Worm (Caenorhabditis elegans): ENCODE data around the gene xrn-1.
A peak's percentile ranks its signal among the peaks of the same experiment; 100 is the strongest.

Gene xrn-1

ce11 chrII:14063044-14063500, 5.6 kb upstream of the xrn-1 start, which contains the start of gene lem-2 (continued):
- TF ChIP-seq vab-7 (GFP tag; IDR thresholded peaks at IDR 0.05): peak; percentile 77
- TF ChIP-seq daf-12 (tag; optimal IDR thresholded peaks at IDR 0.05): no peak
- TF ChIP-seq nhr-237 (tag; optimal IDR thresholded peaks at IDR 0.05): no peak
- TF ChIP-seq ceh-32 (tag; optimal IDR thresholded peaks at IDR 0.05; ENCODE audit: poor library complexity): no peak
- no peak for TF ChIP-seq mxl-2 (GFP tag; conservative IDR thresholded peaks at IDR 0.05)
- peak; percentile 73 for TF ChIP-seq mep-1 (tag; optimal IDR thresholded peaks at IDR 0.05)
- peak in 1 of 2 experiments; percentile 59 for TF ChIP-seq unc-62 (GFP tag; optimal IDR thresholded peaks at IDR 0.05 in 1 of 2)
- no peak for TF ChIP-seq unc-62 (tag; optimal IDR thresholded peaks at IDR 0.05)
- TF ChIP-seq spr-3 (GFP tag; optimal IDR thresholded peaks at IDR 0.05): no peak
- no peak for TF ChIP-seq zag-1 (tag; optimal IDR thresholded peaks at IDR 0.05)
- TF ChIP-seq pha-4 (GFP tag; IDR thresholded peaks at IDR 0.05): no peak
- no peak for TF ChIP-seq pha-4 (tag; optimal IDR thresholded peaks at IDR 0.05)

- TF ChIP-seq nhr-10 (tag; optimal IDR thresholded peaks at IDR 0.05): no peak
- no peak for TF ChIP-seq unc-62 (GFP tag; optimal IDR thresholded peaks at IDR 0.05 in 1 of 2)
- no peak for TF ChIP-seq unc-62 (tag; optimal IDR thresholded peaks at IDR 0.05)
- no peak for TF ChIP-seq fkh-10 (GFP tag; optimal IDR thresholded peaks at IDR 0.05)
- no peak for TF ChIP-seq mxl-3 (GFP tag; optimal IDR thresholded peaks at IDR 0.05)
- TF ChIP-seq nhr-77 (tag; optimal IDR thresholded peaks at IDR 0.05): no peak
- TF ChIP-seq hmg-1.1 (GFP tag; IDR thresholded peaks at IDR 0.05): no peak
- TF ChIP-seq R02D3.7 (tag; optimal IDR thresholded peaks at IDR 0.05): no peak
- no peak for TF ChIP-seq F49E8.2 (tag; optimal IDR thresholded peaks at IDR 0.05; ENCODE audit: borderline replicate concordance)
- no peak for TF ChIP-seq mes-2 (tag; optimal IDR thresholded peaks at IDR 0.05; ENCODE audit: poor library complexity, severe bottlenecking)
- TF ChIP-seq saeg-2 (GFP tag; IDR thresholded peaks at IDR 0.05): no peak
- TF ChIP-seq Y105C5A.15 (GFP tag; IDR thresholded peaks at IDR 0.05): no peak
- no peak for TF ChIP-seq snpc-1.2 (GFP tag; IDR thresholded peaks at IDR 0.05)
- no peak for TF ChIP-seq nhr-42 (GFP tag; IDR thresholded peaks at IDR 0.05)
- no peak for TF ChIP-seq lin-15B (tag; optimal IDR thresholded peaks at IDR 0.05)
- TF ChIP-seq F37D6.2 (tag; optimal IDR thresholded peaks at IDR 0.05): no peak
- no peak for TF ChIP-seq lsy-2 (tag; optimal IDR thresholded peaks at IDR 0.05)
- TF ChIP-seq zag-1 (tag; optimal IDR thresholded peaks at IDR 0.05): no peak
- TF ChIP-seq rbr-2 (tag; optimal IDR thresholded peaks at IDR 0.05): no peak
- no peak for TF ChIP-seq gei-8 (GFP tag; optimal IDR thresholded peaks at IDR 0.05)
These were observed 4.7 kb upstream of the xrn-1 start for ce11 chrII:14064051-14064450.

- TF ChIP-seq skn-1 (tag; optimal IDR thresholded peaks at IDR 0.05) (no peak), T26A8.4 (GFP tag; IDR thresholded peaks at IDR 0.05) (no peak), set-16 (GFP tag; IDR thresholded peaks at IDR 0.05) (peak; percentile 90)
These were observed 3.2 kb upstream of the xrn-1 start for ce11 chrII:14065486-14065885.

ce11 chrII:14074825-14075224, 6.1 kb downstream of the xrn-1 start:
- no peak for TF ChIP-seq ZK337.2 (GFP tag; IDR thresholded peaks at IDR 0.05)
- peak; percentile 81 for TF ChIP-seq set-16 (GFP tag; IDR thresholded peaks at IDR 0.05)

DNA sequence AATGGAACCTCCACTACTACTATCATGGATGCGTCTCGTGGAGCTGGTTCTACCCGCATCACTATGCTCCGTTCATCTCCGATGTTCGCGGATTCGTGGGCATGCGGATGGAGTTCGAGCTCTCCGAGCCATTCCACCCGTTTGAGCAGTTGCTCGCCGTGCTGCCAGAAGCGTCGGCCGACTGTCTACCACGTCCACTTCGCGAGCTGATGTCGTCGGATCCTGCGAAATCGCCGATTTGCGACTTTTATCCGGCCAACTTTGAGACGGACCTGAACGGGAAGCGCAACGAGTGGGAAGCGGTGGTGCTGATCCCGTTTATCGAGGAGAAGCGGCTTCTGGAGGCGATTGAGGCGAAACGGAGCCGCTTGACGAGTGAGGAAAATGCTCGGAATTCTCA, 9.1 kb downstream of the xrn-1 start:
- TF ChIP-seq set-16 (GFP tag; IDR thresholded peaks at IDR 0.05): peak; percentile 89
- no peak for TF ChIP-seq ctbp-1 (GFP tag; IDR thresholded peaks at IDR 0.05)

Data from whole organism, L4 larva.